Fruit fly (Drosophila melanogaster) S2 (cell line): ENCODE results near the gene msb1l.

ENCODE experiments used
- CG8478 ChIP-seq: fragments of >200 bp; optimal IDR thresholded peaks from 2 replicates; lab custom pipeline; 2018
- CTCF ChIP-seq, 2 experiments: fragments of >200 bp; optimal IDR thresholded peaks; 2 replicates each; lab custom pipeline; 2018

DNA sequence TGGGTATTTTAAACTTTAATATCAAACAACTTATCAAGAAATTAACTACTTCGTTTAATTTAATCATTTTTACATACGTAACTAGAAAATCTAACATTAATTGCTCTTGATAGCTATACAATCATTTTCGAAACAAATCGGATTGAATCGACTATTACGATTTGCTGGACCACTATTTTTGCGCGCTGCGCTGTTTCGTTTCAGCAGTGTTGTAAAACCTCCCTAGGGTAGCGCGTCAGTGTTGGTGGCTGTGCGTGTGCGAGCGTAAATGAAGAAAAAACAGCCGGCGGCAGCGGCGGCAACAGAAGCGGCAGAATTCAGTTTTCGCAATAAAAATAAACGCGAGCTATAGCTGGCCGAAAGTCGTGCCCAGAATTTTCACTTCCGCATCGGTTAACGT lies 44.3 kb upstream of the msb1l start, which contains the start of gene CG33116:
- TF ChIP-seq CG8478 (lab: Kevin White, UChicago) (no peak), CTCF (optimal IDR thresholded peaks at IDR 0.05; lab: Kevin White, UChicago) (no peak)
